Fruit fly (Drosophila melanogaster) whole organism, embryonic: ENCODE results near the gene Ubc4.
A peak's percentile ranks its signal among the peaks of the same experiment; 100 is the strongest.

Experiments used
- ATbp ChIP-seq: fragments of 200-800 bp; sonication (Bioruptor generic); optimal IDR thresholded peaks from 2 replicates; lab custom pipeline; 2017; ENCODE audit warnings: missing biosample characterization, mild to moderate bottlenecking, missing genetic modification characterization, missing genetic modification reagents
- Bgb ChIP-seq: fragments of 200-800 bp; sonication (Bioruptor generic); IDR thresholded peaks from 2 replicates; pipeline ENCODE4 v1.3.6; 2022; ENCODE audit warnings: missing biosample characterization, missing genetic modification characterization; ENCODE audit not compliant: partially characterized antibody
- CG11398 ChIP-seq: fragments of 200-800 bp; sonication (Bioruptor generic); optimal IDR thresholded peaks from 2 replicates; lab custom pipeline; 2016; ENCODE audit warnings: missing biosample characterization, missing genetic modification characterization
- CG12155 ChIP-seq: fragments of 200-800 bp; sonication (Bioruptor generic); optimal IDR thresholded peaks from 3 replicates; lab custom pipeline; 2016; ENCODE audit warnings: missing biosample characterization, missing genetic modification characterization
- CG14014 ChIP-seq: fragments of 200-800 bp; sonication (Bioruptor generic); IDR thresholded peaks from 2 replicates; pipeline ENCODE4 v1.3.6; 2022; ENCODE audit warnings: missing biosample characterization, missing genetic modification characterization
- CG15514 ChIP-seq: fragments of 200-800 bp; sonication (Bioruptor generic); optimal IDR thresholded peaks from 3 replicates; lab custom pipeline; 2017; ENCODE audit warnings: missing biosample characterization, missing genetic modification characterization, mild to moderate bottlenecking, moderate library complexity, missing genetic modification reagents
- CG17361 ChIP-seq: fragments of 200-800 bp; sonication (Bioruptor generic); IDR thresholded peaks from 3 replicates; pipeline ENCODE4 v1.3.6; 2022; ENCODE audit warnings: missing biosample characterization, missing genetic modification characterization
- CG17829 ChIP-seq: fragments of 200-800 bp; optimal IDR thresholded peaks from 2 replicates; lab custom pipeline; 2019; ENCODE audit warnings: missing biosample characterization, mild to moderate bottlenecking, missing genetic modification characterization, moderate library complexity
- CG2120 ChIP-seq: fragments of 200-800 bp; sonication (Bioruptor generic); optimal IDR thresholded peaks from 3 replicates; lab custom pipeline; 2016; ENCODE audit warnings: missing biosample characterization, missing genetic modification characterization
- CG2129 ChIP-seq: fragments of 200-800 bp; sonication (Bioruptor generic); IDR thresholded peaks from 2 replicates; pipeline ENCODE4 v1.3.6; 2022; ENCODE audit warnings: missing biosample characterization, missing genetic modification characterization; ENCODE audit not compliant: partially characterized antibody
- CG31388 ChIP-seq: fragments of 200-800 bp; sonication (Bioruptor generic); optimal IDR thresholded peaks from 2 replicates; lab custom pipeline; 2016; ENCODE audit warnings: missing biosample characterization, missing genetic modification characterization
- CG32767 ChIP-seq: fragments of 200-800 bp; sonication (Bioruptor generic); IDR thresholded peaks from 2 replicates; pipeline ENCODE4 v1.3.6; 2022; ENCODE audit warnings: missing biosample characterization, missing genetic modification characterization
- CG34376 ChIP-seq: fragments of 200-800 bp; sonication (Bioruptor generic); optimal IDR thresholded peaks from 2 replicates; lab custom pipeline; 2018; ENCODE audit warnings: missing biosample characterization, mild to moderate bottlenecking, missing genetic modification characterization
- CG3726 ChIP-seq: fragments of 200-800 bp; sonication (Bioruptor generic); IDR thresholded peaks from 3 replicates; pipeline ENCODE4, ENCODE4 v1.3.6; 2022; ENCODE audit warnings: missing biosample characterization, missing genetic modification characterization
- CG4404 ChIP-seq: fragments of 200-800 bp; sonication (Bioruptor generic); IDR thresholded peaks from 2 replicates; pipeline ENCODE4 v1.3.6; 2022; ENCODE audit warnings: missing biosample characterization, missing genetic modification characterization
- CG6175 ChIP-seq: fragments of 200-800 bp; sonication (Bioruptor generic); IDR thresholded peaks from 3 replicates; pipeline ENCODE4 v1.3.6; 2022; ENCODE audit warnings: missing biosample characterization, missing genetic modification characterization
- CG7556 ChIP-seq: fragments of 200-800 bp; sonication (Bioruptor generic); optimal IDR thresholded peaks from 2 replicates; lab custom pipeline; 2017; ENCODE audit warnings: missing biosample characterization, mild to moderate bottlenecking, missing genetic modification characterization
- CG8290 ChIP-seq, 3 experiments: fragments of 200-800 bp; sonication (Bioruptor generic); optimal IDR thresholded peaks; 2 replicates each; lab custom pipeline; 2016 to 2019; ENCODE audit warnings: missing biosample characterization in 3 of 3, missing genetic modification characterization in 3 of 3, mild to moderate bottlenecking in 2 of 3, moderate library complexity in 1 of 3
- CG8388 ChIP-seq: fragments of 200-800 bp; sonication (Bioruptor generic); optimal IDR thresholded peaks from 2 replicates; lab custom pipeline; 2019; ENCODE audit warnings: missing biosample characterization, mild to moderate bottlenecking, missing genetic modification characterization, moderate library complexity
- CG8478 ChIP-seq: fragments of >200 bp; optimal IDR thresholded peaks from 2 replicates; lab custom pipeline; 2018
- CG9932 ChIP-seq: fragments of 200-800 bp; sonication (Bioruptor generic); IDR thresholded peaks from 2 replicates; pipeline ENCODE4 v1.3.6; 2022; ENCODE audit warnings: missing biosample characterization, missing genetic modification characterization
- Dbx ChIP-seq: fragments of 200-800 bp; sonication (Bioruptor generic); IDR thresholded peaks from 3 replicates; pipeline ENCODE4 v1.3.6; 2022; ENCODE audit warnings: missing biosample characterization, missing genetic modification characterization
- Dp ChIP-seq: fragments of 200-800 bp; sonication (Bioruptor generic); optimal IDR thresholded peaks from 2 replicates; lab custom pipeline; 2018; ENCODE audit warnings: missing biosample characterization, mild to moderate bottlenecking, missing genetic modification characterization, moderate library complexity
- Dref ChIP-seq: fragments of 200-800 bp; sonication (Bioruptor generic); IDR thresholded peaks from 2 replicates; pipeline ENCODE4 v1.3.6; 2022; ENCODE audit warnings: missing biosample characterization, missing genetic modification characterization
- Drgx ChIP-seq: fragments of 200-800 bp; sonication (Bioruptor generic); IDR thresholded peaks from 2 replicates; pipeline ENCODE4 v1.3.6; 2022; ENCODE audit warnings: missing biosample characterization, missing genetic modification characterization
- E2f2 ChIP-seq: fragments of 200-800 bp; sonication (Bioruptor generic); IDR thresholded peaks from 2 replicates; pipeline ENCODE4 v1.3.6; 2022; ENCODE audit warnings: missing biosample characterization, missing genetic modification characterization
- Ets65A ChIP-seq: fragments of 200-800 bp; sonication (Bioruptor generic); peaks from one replicate; lab custom pipeline; 2016; ENCODE audit warnings: missing biosample characterization, missing genetic modification characterization
- Ets97D ChIP-seq: fragments of 200-800 bp; sonication (Bioruptor generic); optimal IDR thresholded peaks from 3 replicates; lab custom pipeline; 2016; ENCODE audit warnings: missing biosample characterization, missing genetic modification characterization
- HHEX ChIP-seq: fragments of 200-800 bp; sonication (Bioruptor generic); optimal IDR thresholded peaks from 3 replicates; lab custom pipeline; 2017; ENCODE audit warnings: missing biosample characterization, mild to moderate bottlenecking, missing genetic modification characterization, missing genetic modification reagents
- HmgD ChIP-seq: fragments of 200-800 bp; sonication (Bioruptor generic); optimal IDR thresholded peaks from 3 replicates; lab custom pipeline; 2016; ENCODE audit warnings: missing biosample characterization, missing genetic modification characterization
- HmgZ ChIP-seq: fragments of 200-800 bp; sonication (Bioruptor generic); optimal IDR thresholded peaks from 2 replicates; lab custom pipeline; 2018; ENCODE audit warnings: missing biosample characterization, mild to moderate bottlenecking, missing genetic modification characterization
- Med ChIP-seq: fragments of 200-800 bp; sonication (Bioruptor generic); peaks from one replicate; lab custom pipeline; 2016; ENCODE audit warnings: missing biosample characterization, missing genetic modification characterization, mild to moderate bottlenecking, inconsistent platforms, moderate library complexity
- NFAT ChIP-seq: fragments of 200-800 bp; sonication (Bioruptor generic); IDR thresholded peaks from 2 replicates; pipeline ENCODE4 v1.3.6; 2022; ENCODE audit warnings: missing biosample characterization, missing genetic modification characterization
- NfI ChIP-seq: fragments of 200-800 bp; sonication (Bioruptor generic); optimal IDR thresholded peaks from 3 replicates; lab custom pipeline; 2018; ENCODE audit warnings: missing biosample characterization, mild to moderate bottlenecking, missing genetic modification characterization, moderate library complexity
- Xbp1 ChIP-seq: fragments of 200-800 bp; sonication (Bioruptor generic); optimal IDR thresholded peaks from 3 replicates; lab custom pipeline; 2016; ENCODE audit warnings: missing biosample characterization, mild to moderate bottlenecking, missing genetic modification characterization
- Xrp1 ChIP-seq: fragments of 200-800 bp; sonication (Bioruptor generic); IDR thresholded peaks from 2 replicates; pipeline ENCODE4 v1.3.6; 2022; ENCODE audit warnings: missing biosample characterization, missing genetic modification characterization
- ab ChIP-seq: fragments of 200-800 bp; sonication (Bioruptor generic); optimal IDR thresholded peaks from 2 replicates; lab custom pipeline; 2016; ENCODE audit warnings: missing biosample characterization, missing genetic modification characterization
- cg ChIP-seq: fragments of 200-800 bp; sonication (Bioruptor generic); optimal IDR thresholded peaks from 3 replicates; lab custom pipeline; 2019; ENCODE audit warnings: missing biosample characterization, mild to moderate bottlenecking, missing genetic modification characterization, moderate library complexity
- chinmo ChIP-seq: fragments of 200-800 bp; sonication (Bioruptor generic); IDR thresholded peaks from 4 replicates; pipeline ENCODE4 v1.3.6; 2022; ENCODE audit warnings: missing biosample characterization, missing genetic modification characterization; ENCODE audit not compliant: partially characterized antibody
- gcm2 ChIP-seq: fragments of 200-800 bp; sonication (Bioruptor generic); optimal IDR thresholded peaks from 2 replicates; lab custom pipeline; 2016; ENCODE audit warnings: missing biosample characterization, missing genetic modification characterization
- grau ChIP-seq: fragments of 200-800 bp; optimal IDR thresholded peaks from 3 replicates; lab custom pipeline; 2019; ENCODE audit warnings: missing biosample characterization, mild to moderate bottlenecking, missing genetic modification characterization, moderate library complexity
- gro ChIP-seq: fragments of 200-800 bp; sonication (Bioruptor generic); optimal IDR thresholded peaks from 2 replicates; lab custom pipeline; 2016; ENCODE audit warnings: missing biosample characterization, missing genetic modification characterization
- nom ChIP-seq: fragments of 200-800 bp; sonication (Bioruptor generic); optimal IDR thresholded peaks from 2 replicates; lab custom pipeline; 2017; ENCODE audit warnings: missing biosample characterization, missing genetic modification characterization, mild to moderate bottlenecking, moderate library complexity, missing genetic modification reagents
- pb ChIP-seq: fragments of 200-800 bp; sonication (Bioruptor generic); optimal IDR thresholded peaks from 3 replicates; lab custom pipeline; 2016; ENCODE audit warnings: missing biosample characterization, missing genetic modification characterization
- sim ChIP-seq: fragments of 200-800 bp; sonication (Bioruptor generic); IDR thresholded peaks from 2 replicates; pipeline ENCODE4 v1.3.6; 2022; ENCODE audit warnings: missing biosample characterization, missing genetic modification characterization
- wor ChIP-seq: fragments of 200-800 bp; sonication (Bioruptor generic); IDR thresholded peaks from 2 replicates; pipeline ENCODE4 v1.3.6; 2022; ENCODE audit warnings: missing biosample characterization, missing genetic modification characterization
- z ChIP-seq: fragments of 200-800 bp; sonication (Bioruptor generic); IDR thresholded peaks from 3 replicates; pipeline ENCODE4 v1.3.6; 2022; ENCODE audit warnings: missing biosample characterization, missing genetic modification characterization
- zen ChIP-seq: fragments of 200-800 bp; sonication (Bioruptor generic); optimal IDR thresholded peaks from 3 replicates; lab custom pipeline; 2018; ENCODE audit warnings: missing biosample characterization, mild to moderate bottlenecking, missing genetic modification characterization, moderate library complexity
- zf30C ChIP-seq: fragments of 200-800 bp; sonication (Bioruptor generic); optimal IDR thresholded peaks from 3 replicates; lab custom pipeline; 2018; ENCODE audit warnings: missing biosample characterization, mild to moderate bottlenecking, missing genetic modification characterization

The Ubc4 gene

dm6 chr3L:9729795-9730421 lies 31.8 kb downstream of the Ubc4 start, which contains the start of gene ATPsynB (continued):
- TF ChIP-seq Xrp1 (GFP tag; lab: Robert Waterston, UW) (peak; percentile 53), pb (no peak), CG15514 (GFP tag; lab: Kevin White, UChicago) (peak; percentile 81), Ets65A (peak; percentile 30), CG9932 (GFP tag; lab: Robert Waterston, UW) (peak; percentile 55), CG12155 (GFP tag; lab: Kevin White, UChicago) (peak; percentile 39), sim (GFP tag; lab: Robert Waterston, UW) (no peak), CG17361 (peak; percentile 31; the same call in 1 of the 3 replicates), Drgx (GFP tag; lab: Robert Waterston, UW) (no peak), NFAT (peak; percentile 44; the same call in 1 of the 2 replicates), HmgZ (tag; lab: Kevin White, UChicago) (peak; percentile 53), Xbp1 (GFP tag; lab: Kevin White, UChicago) (peak; percentile 37), CG17829 (tag; lab: Kevin White, UChicago) (peak; percentile 39), gro (GFP tag; lab: Kevin White, UChicago) (peak; percentile 19), E2f2 (GFP tag; lab: Robert Waterston, UW) (peak; percentile 98), cg (GFP tag; lab: Kevin White, UChicago) (no peak), CG2120 (GFP tag; lab: Kevin White, UChicago) (peak; percentile 47), CG34376 (GFP tag; lab: Kevin White, UChicago) (peak; percentile 19), HmgD (GFP tag; lab: Kevin White, UChicago) (peak; percentile 36), z (GFP tag; lab: Robert Waterston, UW) (0 out of 3 replicates have a peak, but pooled peaks have one; percentile 13), Ets97D (GFP tag; lab: Kevin White, UChicago) (peak; percentile 65), gcm2 (GFP tag; lab: Kevin White, UChicago) (no peak), CG6175 (GFP tag; lab: Robert Waterston, UW) (no peak)

dm6 chr3L:9733563-9733962 lies 35.4 kb downstream of the Ubc4 start, which contains the start of gene CG6749:
Gene CG6749 (minus strand): TSS chr3L:9733807.
- TF ChIP-seq HHEX (GFP tag; lab: Kevin White, UChicago) (no peak), zen (tag; lab: Kevin White, UChicago) (no peak), zf30C (GFP tag; lab: Kevin White, UChicago) (no peak), Dp (GFP tag; lab: Kevin White, UChicago) (no peak), chinmo (GFP tag; lab: Robert Waterston, UW) (0 out of 4 replicates have a peak, but pooled peaks have one; percentile 20), CG8388 (GFP tag; lab: Kevin White, UChicago) (no peak), nom (GFP tag; lab: Kevin White, UChicago) (peak; percentile 35), CG2129 (GFP tag; lab: Robert Waterston, UW) (no peak), Dbx (0 out of 3 replicates have a peak, but pooled peaks have one; percentile 38), CG31388 (GFP tag; lab: Kevin White, UChicago) (no peak), wor (GFP tag; lab: Robert Waterston, UW) (no peak), NfI (GFP tag; lab: Kevin White, UChicago) (no peak), CG32767 (GFP tag; lab: Robert Waterston, UW) (no peak), Dref (GFP tag; lab: Robert Waterston, UW) (peak; percentile 29; the same call in 1 of the 2 replicates), CG3726 (GFP tag; lab: Robert Waterston, UW) (peak; percentile 51; the same call in 1 of the 3 replicates), CG7556 (GFP tag; lab: Kevin White, UChicago) (no peak), grau (tag; lab: Kevin White, UChicago) (no peak), Med (peak; percentile 7), ATbp (GFP tag; lab: Kevin White, UChicago) (no peak), Bgb (GFP tag; lab: Robert Waterston, UW) (0 out of 2 replicates have a peak, but pooled peaks have one; percentile 17), CG14014 (GFP tag; lab: Robert Waterston, UW) (0 out of 2 replicates have a peak, but pooled peaks have one; percentile 10), ab (GFP tag; lab: Kevin White, UChicago) (no peak), CG8290 (GFP tag; optimal IDR thresholded peaks at IDR 0.05; lab: Kevin White, UChicago) (no peak), CG8290 (tag; optimal IDR thresholded peaks at IDR 0.05; lab: Kevin White, UChicago) (no peak), CG4404 (0 out of 2 replicates have a peak, but pooled peaks have one; percentile 16), CG8478 (lab: Kevin White, UChicago) (peak; percentile 14), CG11398 (GFP tag; lab: Kevin White, UChicago) (no peak)
